Fruit fly (Drosophila melanogaster) whole organism: Measurements from ENCODE around the gene CG14270.

Experiments used
- CG8478 ChIP-seq: fragments of >200 bp; optimal IDR thresholded peaks from 2 replicates; lab custom pipeline; 2018; ENCODE audit warnings: inconsistent platforms
- Dll ChIP-seq: fragments of >200 bp; optimal IDR thresholded peaks from 2 replicates; lab custom pipeline; 2017
- EcR ChIP-seq, 2 experiments: fragments of >200 bp; optimal IDR thresholded peaks; 2 replicates each; lab custom pipeline; 2017; ENCODE audit warnings: missing biosample characterization in 2 of 2, missing genetic modification characterization in 2 of 2, missing genetic modification reagents in 2 of 2
- pan ChIP-seq: fragments of >200 bp; optimal IDR thresholded peaks from 2 replicates; lab custom pipeline; 2017
- psq ChIP-seq: fragments of >200 bp; optimal IDR thresholded peaks from 2 replicates; lab custom pipeline; 2017

DNA sequence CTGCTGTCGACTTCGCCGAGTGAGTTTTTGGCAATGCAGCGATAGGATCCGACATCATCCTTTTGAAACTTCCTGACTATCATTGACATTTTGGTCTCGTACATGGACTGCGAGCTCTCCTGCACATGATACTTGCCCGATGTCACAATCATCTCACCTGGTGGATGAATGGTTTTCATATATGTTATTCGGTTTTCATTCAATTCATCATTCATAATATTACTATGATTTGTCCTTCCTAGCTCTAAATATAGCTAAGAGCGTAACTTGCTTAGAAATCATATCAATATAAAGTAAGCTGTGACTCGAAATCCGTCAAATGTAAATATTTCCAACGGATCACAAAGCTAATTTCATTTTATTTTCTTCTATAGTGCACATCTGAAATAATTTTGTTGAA, 28.8 kb upstream of the CG14270 start, which contains the start of gene CG13021:
- no peak for TF ChIP-seq psq
- TF ChIP-seq EcR (GFP tag; optimal IDR thresholded peaks at IDR 0.05; lab: Kevin White, UChicago), result no peak
- no peak for TF ChIP-seq pan (lab: Kevin White, UChicago)
- no peak for TF ChIP-seq CG8478 (lab: Kevin White, UChicago)
- TF ChIP-seq Dll (lab: Kevin White, UChicago), result no peak
